Fruit fly (Drosophila melanogaster): ENCODE results near the gene CG5653.
A peak's percentile ranks its signal among the peaks of the same experiment; 100 is the strongest.

Gene CG5653

DNA sequence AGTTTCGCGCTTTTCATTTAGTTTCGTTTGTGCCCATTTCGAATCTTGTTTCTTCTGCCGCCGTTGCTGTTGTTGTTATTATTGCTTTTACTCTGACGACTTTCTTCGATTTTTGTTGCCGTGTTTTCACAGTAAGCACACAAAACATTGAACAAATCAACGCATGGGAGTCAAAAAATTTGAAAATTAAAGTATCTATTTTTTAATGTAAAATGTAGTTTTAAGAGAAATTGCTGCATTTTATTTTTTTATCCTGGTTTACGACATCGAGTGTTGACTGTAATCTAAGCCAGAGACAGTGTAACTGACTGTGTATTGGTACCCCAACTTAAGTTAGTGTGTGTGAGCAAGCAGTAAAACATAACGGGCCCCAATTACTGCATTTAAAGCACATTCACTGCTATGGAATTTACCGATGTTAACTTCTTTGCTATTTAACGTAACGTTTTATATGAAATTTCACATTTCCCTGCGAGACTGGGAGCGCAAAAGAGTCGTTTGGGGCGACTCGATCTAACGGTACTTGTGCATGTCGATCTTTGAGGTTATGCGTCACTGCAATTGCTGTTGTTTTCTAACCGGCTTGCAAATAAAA lies 30.1 kb upstream of the CG5653 start (continued):
- TF ChIP-seq HmgZ (tag; optimal IDR thresholded peaks at IDR 0.05) (peak; percentile 13), odd (GFP tag; optimal IDR thresholded peaks at IDR 0.05) (no peak), CG4730 (GFP tag; IDR thresholded peaks at IDR 0.05) (no peak), CG1602 (GFP tag; optimal IDR thresholded peaks at IDR 0.05) (peak; percentile 63), ham (GFP tag; IDR thresholded peaks at IDR 0.05) (no peak), CG12769 (tag; optimal IDR thresholded peaks at IDR 0.05) (no peak), CG14710 (tag; optimal IDR thresholded peaks at IDR 0.05) (peak; percentile 49), chif (GFP tag; optimal IDR thresholded peaks at IDR 0.05) (peak; percentile 20 to 62), CG7357 (GFP tag; IDR thresholded peaks at IDR 0.05) (peak; percentile 48; the same call in 1 of the 3 replicates), tna (GFP tag; IDR thresholded peaks at IDR 0.05; ENCODE audit: partially characterized antibody) (no peak), CG10267 (tag; optimal IDR thresholded peaks at IDR 0.05) (peak; percentile 57), ci (GFP tag; IDR thresholded peaks at IDR 0.05) (peak; percentile 94), Spps (tag; optimal IDR thresholded peaks at IDR 0.05) (peak; percentile 31), phol (tag; optimal IDR thresholded peaks at IDR 0.05) (peak; percentile 64), HLH4C (GFP tag; IDR thresholded peaks at IDR 0.05; ENCODE audit: partially characterized antibody) (no peak), slbo (GFP tag; IDR thresholded peaks at IDR 0.05) (peak; percentile 66), gsb-n (tag; optimal IDR thresholded peaks at IDR 0.05) (no peak), bcd (GFP tag; optimal IDR thresholded peaks at IDR 0.05) (peak; percentile 38), sd (tag; optimal IDR thresholded peaks at IDR 0.05) (no peak), CG10959 (GFP tag; IDR thresholded peaks at IDR 0.05) (0 out of 2 replicates have a peak, but pooled peaks have one; percentile 39), tin (GFP tag; optimal IDR thresholded peaks at IDR 0.05) (peak; percentile 53), nerfin-1 (tag; optimal IDR thresholded peaks at IDR 0.05) (peak; percentile 35), CG9215 (GFP tag; IDR thresholded peaks at IDR 0.05) (no peak), grau (tag; optimal IDR thresholded peaks at IDR 0.05) (peak; percentile 92), pum (GFP tag; optimal IDR thresholded peaks at IDR 0.05) (peak; percentile 54), CG12744 (GFP tag; optimal IDR thresholded peaks at IDR 0.05) (peak; percentile 11), Bgb (GFP tag; IDR thresholded peaks at IDR 0.05; ENCODE audit: partially characterized antibody) (no peak), CG4617 (GFP tag; optimal IDR thresholded peaks at IDR 0.05; ENCODE audit: borderline replicate concordance) (peak; percentile 13), CG11398 (GFP tag; optimal IDR thresholded peaks at IDR 0.05) (no peak), CG34224 (GFP tag; IDR thresholded peaks at IDR 0.05; ENCODE audit: partially characterized antibody) (no peak), CG33213 (GFP tag; optimal IDR thresholded peaks at IDR 0.05) (peak; percentile 29), NC2β (GFP tag; optimal IDR thresholded peaks at IDR 0.05) (peak; percentile 11), bsh (GFP tag; optimal IDR thresholded peaks at IDR 0.05) (peak in 1 of 2 experiments; percentile 79), CG6689 (GFP tag; IDR thresholded peaks at IDR 0.05) (peak; percentile 70), Atf3 (GFP tag; optimal IDR thresholded peaks at IDR 0.05) (no peak), vnd (GFP tag; IDR thresholded peaks at IDR 0.05; ENCODE audit: partially characterized antibody) (no peak), CG16779 (GFP tag; IDR thresholded peaks at IDR 0.05) (no peak), az2 (GFP tag; optimal IDR thresholded peaks at IDR 0.05) (peak; percentile 79), CG32767 (GFP tag; IDR thresholded peaks at IDR 0.05) (peak; percentile 68; the same call in 1 of the 2 replicates), CG8765 (GFP tag; IDR thresholded peaks at IDR 0.05) (peak; percentile 63; the same call in 1 of the 2 replicates), Atf-2 (GFP tag; optimal IDR thresholded peaks at IDR 0.05) (no peak), kah (GFP tag; optimal IDR thresholded peaks at IDR 0.05) (no peak), Hey (tag; optimal IDR thresholded peaks at IDR 0.05) (no peak), CG15479 (GFP tag; optimal IDR thresholded peaks at IDR 0.05) (no peak), GATAe (GFP tag; conservative IDR thresholded peaks at IDR 0.05) (no peak), CG43689 (GFP tag; IDR thresholded peaks at IDR 0.05) (no peak), CG7928 (GFP tag; optimal IDR thresholded peaks at IDR 0.05) (no peak), Dek (tag; optimal IDR thresholded peaks at IDR 0.05) (peak; percentile 32), lmd (GFP tag; IDR thresholded peaks at IDR 0.05) (peak; percentile 66), CG6791 (GFP tag; IDR thresholded peaks at IDR 0.05; ENCODE audit: partially characterized antibody) (no peak)
